Fruit fly (Drosophila melanogaster) whole organism, wandering third instar larva: Measurements from ENCODE around the gene CG3032.

Source experiments
- Abd-B ChIP-seq: fragments of >200 bp; optimal IDR thresholded peaks from 2 replicates; lab custom pipeline; 2017; ENCODE audit warnings: missing biosample characterization, missing genetic modification characterization
- Hr78 ChIP-seq: fragments of >200 bp; optimal IDR thresholded peaks from 2 replicates; lab custom pipeline; 2017; ENCODE audit warnings: missing biosample characterization, missing genetic modification characterization
- Myc ChIP-seq: fragments of >200 bp; optimal IDR thresholded peaks from 2 replicates; lab custom pipeline; 2017
- h ChIP-seq: fragments of 200-800 bp; sonication (Bioruptor generic); optimal IDR thresholded peaks from 3 replicates; lab custom pipeline; 2016; ENCODE audit warnings: missing biosample characterization, mild to moderate bottlenecking, missing genetic modification characterization
- lola ChIP-seq: fragments of >200 bp; optimal IDR thresholded peaks from 2 replicates; lab custom pipeline; 2017; ENCODE audit warnings: missing biosample characterization, missing genetic modification characterization

dm6 chrX:6981470-6981952, 32.2 kb downstream of the CG3032 start:
- peak; percentile 8 for TF ChIP-seq h
- no peak for TF ChIP-seq lola
- TF ChIP-seq Myc: no peak
- TF ChIP-seq Hr78 (GFP tag; lab: Kevin White, UChicago): no peak
- no peak for TF ChIP-seq Abd-B
